Fruit fly (Drosophila melanogaster) S2 (cell line): ENCODE data around the gene Dip-C.

Source experiments
- CG8478 ChIP-seq: fragments of >200 bp; optimal IDR thresholded peaks from 2 replicates; lab custom pipeline; 2018
- CTCF ChIP-seq, 2 experiments: fragments of >200 bp; optimal IDR thresholded peaks; 2 replicates each; lab custom pipeline; 2018

DNA sequence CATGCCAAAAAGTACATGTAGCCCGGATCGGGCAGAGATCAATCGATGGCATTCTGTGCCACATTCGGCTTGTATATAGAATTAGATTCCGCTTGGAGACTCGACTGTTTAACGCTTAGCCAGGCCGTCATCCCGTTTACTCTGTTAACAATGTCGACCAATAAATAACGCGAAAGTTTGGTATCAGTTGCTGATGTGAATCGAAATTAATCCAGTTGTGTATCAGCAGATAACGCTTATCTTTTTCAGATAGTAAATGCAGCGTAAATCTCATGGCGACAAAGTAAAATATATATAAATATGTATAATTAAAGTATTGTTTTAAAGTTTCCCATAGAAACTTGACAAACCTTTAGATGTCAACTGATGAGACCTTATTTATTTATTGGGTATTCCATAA lies 2.1 kb downstream of the Dip-C start:
- TF ChIP-seq CG8478 (lab: Kevin White, UChicago) (no peak), CTCF (optimal IDR thresholded peaks at IDR 0.05; lab: Kevin White, UChicago) (no peak)
